Fruit fly (Drosophila melanogaster) whole organism, wandering third instar larva: ENCODE results near the gene Muc18B.

Experiments used
- Dif ChIP-seq: fragments of 200-275, 200-300 bp; sonication (Bioruptor generic); optimal IDR thresholded peaks from 2 replicates; lab custom pipeline; 2018; ENCODE audit warnings: missing biosample characterization, missing genetic modification characterization; ENCODE audit not compliant: partially characterized antibody
- GATAd ChIP-seq: sonication (Bioruptor generic); optimal IDR thresholded peaks from 2 replicates; lab custom pipeline; 2016; ENCODE audit warnings: missing biosample characterization, missing genetic modification characterization
- Jra ChIP-seq: sonication (Bioruptor generic); optimal IDR thresholded peaks from 2 replicates; lab custom pipeline; 2016; ENCODE audit warnings: missing biosample characterization, missing genetic modification characterization
- Myc ChIP-seq: fragments of >200 bp; optimal IDR thresholded peaks from 2 replicates; lab custom pipeline; 2017
- Rel ChIP-seq, 2 experiments: fragments of 200-800 bp; sonication (Bioruptor generic) in 1 of 2; optimal IDR thresholded peaks; 2 replicates in 1 of 2; 3 replicates in 1 of 2; lab custom pipeline; 2016 to 2019; ENCODE audit warnings: mild to moderate bottlenecking in 2 of 2, missing biosample characterization in 2 of 2, missing genetic modification characterization in 2 of 2, moderate library complexity in 1 of 2
- Sp1 ChIP-seq: fragments of 200-800 bp; sonication (Bioruptor generic); optimal IDR thresholded peaks from 3 replicates; lab custom pipeline; 2019; ENCODE audit warnings: missing biosample characterization, mild to moderate bottlenecking, missing genetic modification characterization, moderate library complexity
- rgr ChIP-seq: fragments of 200-800 bp; sonication (Bioruptor generic); optimal IDR thresholded peaks from 3 replicates; lab custom pipeline; 2016; ENCODE audit warnings: missing biosample characterization, mild to moderate bottlenecking, missing genetic modification characterization

Gene Muc18B

DNA sequence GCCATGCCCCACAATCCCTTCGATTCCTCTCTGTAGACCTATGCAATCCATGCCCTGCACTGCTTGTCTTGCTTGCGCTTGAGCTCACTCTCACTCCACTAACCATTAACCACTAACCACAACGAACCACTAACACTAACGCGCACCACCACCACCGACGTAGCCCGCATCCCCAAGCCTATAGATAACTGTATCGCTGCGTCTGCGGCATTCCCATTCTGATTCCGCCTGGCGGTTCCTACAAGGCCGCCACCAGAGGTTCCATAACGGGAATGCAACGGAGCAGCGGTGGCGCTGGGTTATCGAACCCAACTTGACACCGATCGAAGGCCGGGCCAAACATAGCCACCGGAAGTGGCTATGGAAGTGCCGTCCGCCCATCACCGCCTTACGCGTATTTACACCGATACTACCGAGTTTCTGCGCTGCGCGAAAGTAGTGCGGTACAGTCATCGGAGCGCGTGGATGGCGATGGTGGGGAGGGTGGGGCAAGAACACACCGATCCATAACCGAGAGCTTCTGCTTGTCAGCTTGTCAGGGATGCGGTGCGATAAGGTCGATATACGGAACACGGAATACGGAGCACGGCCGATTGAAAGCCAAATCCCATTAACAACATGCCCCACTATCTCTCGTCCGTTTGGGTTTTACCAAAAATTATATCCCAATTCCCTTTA lies 50.6 kb downstream of the Muc18B start:
- TF ChIP-seq GATAd (no peak), rgr (no peak), Dif (GFP tag; lab: Kevin White, UChicago) (no peak), Rel (GFP tag; optimal IDR thresholded peaks at IDR 0.05; lab: Kevin White, UChicago) (no peak), Rel (tag; optimal IDR thresholded peaks at IDR 0.05; lab: Kevin White, UChicago) (no peak), Sp1 (no peak), Jra (GFP tag; lab: Kevin White, UChicago) (no peak), Myc (lab: Kevin White, UChicago) (no peak)
